Worm (Caenorhabditis elegans): ENCODE data around the gene F22E5.9.
"Not testable (repeated sequence)": the region's sequence is repeated elsewhere in the genome, so short reads cannot be mapped to it uniquely, and the experiment has no call there.

Gene F22E5.9

DNA sequence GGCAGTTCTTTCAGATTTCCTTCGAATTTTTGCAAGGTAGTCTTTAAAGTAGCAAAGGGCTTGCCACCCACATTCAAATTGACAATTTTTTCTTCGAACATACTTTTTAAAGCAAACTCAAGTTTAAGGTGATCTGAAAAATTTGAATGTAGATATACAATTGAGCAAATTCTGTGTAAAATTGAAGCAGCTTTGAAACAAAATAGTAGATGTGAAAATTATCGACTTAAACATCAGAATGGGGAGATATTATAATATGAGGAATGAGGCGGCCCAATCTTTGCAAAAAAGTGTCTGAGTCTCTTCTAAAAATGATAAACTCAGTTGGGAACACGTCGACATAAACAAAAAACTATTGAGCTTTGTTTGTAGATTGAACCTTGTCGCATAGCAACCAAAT, 6.3 kb downstream of the F22E5.9 start, which contains the start of gene F22E5.11:
Gene F22E5.11, minus strand, starts transcription at position 101 of the 400 bp plus-strand sequence.
- TF ChIP-seq lin-32 (GFP tag; optimal IDR thresholded peaks at IDR 0.05), result no peak
- TF ChIP-seq flh-1 (GFP tag; optimal IDR thresholded peaks at IDR 0.05), result no peak
- TF ChIP-seq snpc-4 (tag; optimal IDR thresholded peaks at IDR 0.05), result no peak
- no peak for TF ChIP-seq sem-2 (GFP tag; optimal IDR thresholded peaks at IDR 0.05)
- TF ChIP-seq unc-120 (tag; optimal IDR thresholded peaks at IDR 0.05; ENCODE audit: poor library complexity, severe bottlenecking), result no peak
- TF ChIP-seq pha-4 (tag; optimal IDR thresholded peaks at IDR 0.05), result no peak
- no peak for TF ChIP-seq ham-2 (GFP tag; optimal IDR thresholded peaks at IDR 0.05)
- TF ChIP-seq nhr-2 (tag; optimal IDR thresholded peaks at IDR 0.05), result no peak
- TF ChIP-seq M03D4.4 (tag; optimal IDR thresholded peaks at IDR 0.05), result no peak
- no peak for TF ChIP-seq mls-2 (tag; optimal IDR thresholded peaks at IDR 0.05)
- TF ChIP-seq nhr-28 (tag; optimal IDR thresholded peaks at IDR 0.05), result no peak
- TF ChIP-seq drap-1 (GFP tag; optimal IDR thresholded peaks at IDR 0.05), result no peak
- no peak for TF ChIP-seq mep-1 (tag; optimal IDR thresholded peaks at IDR 0.05)
- no peak for TF ChIP-seq ceh-83 (GFP tag; optimal IDR thresholded peaks at IDR 0.05)
- TF ChIP-seq ztf-11 (tag; optimal IDR thresholded peaks at IDR 0.05), result no peak
- TF ChIP-seq lin-13 (tag; optimal IDR thresholded peaks at IDR 0.05), result no peak
- TF ChIP-seq sptf-1 (tag; optimal IDR thresholded peaks at IDR 0.05), result no peak
- TF ChIP-seq cnd-1 (tag; optimal IDR thresholded peaks at IDR 0.05), result no peak
- TF ChIP-seq elt-3 (tag; optimal IDR thresholded peaks at IDR 0.05), result no peak
- TF ChIP-seq hlh-1 (tag; optimal IDR thresholded peaks at IDR 0.05), result no peak

ce11 chrII:2646756-2647155, 8.6 kb downstream of the F22E5.9 start, which contains the start of gene F22E5.12:
Gene F22E5.12 (minus strand): TSS chrII:2646856.
- TF ChIP-seq mep-1, mab-5, mls-2 (tag; optimal IDR thresholded peaks at IDR 0.05): not testable (repeated sequence)

- TF ChIP-seq nhr-76 (tag; optimal IDR thresholded peaks at IDR 0.05) (no peak), unc-62 (GFP tag; optimal IDR thresholded peaks at IDR 0.05) (no peak), nhr-28 (tag; optimal IDR thresholded peaks at IDR 0.05) (no peak)
Measured at ce11 chrII:2649015-2649414, 10.8 kb downstream of the F22E5.9 start.

ce11 chrII:2649539-2649938, 11.4 kb downstream of the F22E5.9 start, which contains the start of the genes F22E5.13 and F22E5.6:
Gene F22E5.13 (minus strand): TSS chrII:2649639.
Gene F22E5.6 (plus strand): TSS chrII:2649835.
- TF ChIP-seq ceh-43 (GFP tag; optimal IDR thresholded peaks at IDR 0.05), result no peak
- TF ChIP-seq hlh-1 (tag; optimal IDR thresholded peaks at IDR 0.05), result no peak
- TF ChIP-seq ceh-39 (tag; optimal IDR thresholded peaks at IDR 0.05), result no peak
- TF ChIP-seq mls-2 (tag; optimal IDR thresholded peaks at IDR 0.05), result no peak
- TF ChIP-seq cnd-1 (tag; optimal IDR thresholded peaks at IDR 0.05), result no peak
- TF ChIP-seq lin-13 (tag; optimal IDR thresholded peaks at IDR 0.05), result no peak
- TF ChIP-seq mep-1 (tag; optimal IDR thresholded peaks at IDR 0.05), result no peak

DNA sequence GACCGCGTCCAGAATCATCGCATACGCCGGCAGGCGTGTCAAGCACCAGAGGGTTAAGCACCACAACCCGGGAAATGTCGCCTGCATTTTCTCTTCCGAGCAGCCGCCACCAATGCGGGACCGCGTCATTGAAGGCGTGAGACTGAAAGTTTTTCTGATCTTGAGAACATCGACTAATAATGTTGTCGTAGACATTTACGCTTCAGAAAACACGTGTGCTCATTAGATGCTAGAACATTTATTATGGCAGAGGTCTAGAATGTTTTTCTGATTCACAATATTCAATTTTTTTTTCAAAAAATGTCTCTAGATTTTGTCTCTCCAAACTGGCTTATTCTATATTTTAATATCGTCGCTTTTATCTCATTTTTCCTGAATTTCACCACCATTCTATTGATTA, 18.4 kb downstream of the F22E5.9 start, which contains the start of gene sri-47:
Gene sri-47, plus strand, starts transcription at position 301 of the 400 bp plus-strand sequence.
- TF ChIP-seq elt-3 (tag; optimal IDR thresholded peaks at IDR 0.05) (no peak), nhr-2 (tag; optimal IDR thresholded peaks at IDR 0.05) (no peak), snpc-4 (tag; optimal IDR thresholded peaks at IDR 0.05) (no peak), ceh-43 (GFP tag; optimal IDR thresholded peaks at IDR 0.05) (no peak), drap-1 (GFP tag; optimal IDR thresholded peaks at IDR 0.05) (no peak), zip-8 (tag; optimal IDR thresholded peaks at IDR 0.05) (no peak), ces-1 (GFP tag; optimal IDR thresholded peaks at IDR 0.05) (no peak), ceh-83 (GFP tag; optimal IDR thresholded peaks at IDR 0.05) (no peak), mep-1 (tag; optimal IDR thresholded peaks at IDR 0.05) (no peak), blmp-1 (tag; optimal IDR thresholded peaks at IDR 0.05) (no peak), lin-13 (tag; optimal IDR thresholded peaks at IDR 0.05) (no peak), nhr-76 (tag; optimal IDR thresholded peaks at IDR 0.05) (no peak)

ce11 chrII:2659364-2659763, 21.2 kb downstream of the F22E5.9 start, which contains the start of gene gcy-21:
Gene gcy-21 (plus strand): TSS chrII:2659664.
- no peak for TF ChIP-seq nhr-2 (tag; optimal IDR thresholded peaks at IDR 0.05)
- TF ChIP-seq tbx-8 (GFP tag; optimal IDR thresholded peaks at IDR 0.05), result no peak
- TF ChIP-seq blmp-1 (tag; optimal IDR thresholded peaks at IDR 0.05), result no peak
- TF ChIP-seq mab-5 (tag; optimal IDR thresholded peaks at IDR 0.05), result no peak
- no peak for TF ChIP-seq ham-2 (GFP tag; optimal IDR thresholded peaks at IDR 0.05)

Measured in whole organism, mixed stage, embryonic.